Fruit fly (Drosophila melanogaster): ENCODE measurements around the gene CG2444.
A peak's percentile ranks its signal among the peaks of the same experiment; 100 is the strongest.

CG2444 gene

DNA sequence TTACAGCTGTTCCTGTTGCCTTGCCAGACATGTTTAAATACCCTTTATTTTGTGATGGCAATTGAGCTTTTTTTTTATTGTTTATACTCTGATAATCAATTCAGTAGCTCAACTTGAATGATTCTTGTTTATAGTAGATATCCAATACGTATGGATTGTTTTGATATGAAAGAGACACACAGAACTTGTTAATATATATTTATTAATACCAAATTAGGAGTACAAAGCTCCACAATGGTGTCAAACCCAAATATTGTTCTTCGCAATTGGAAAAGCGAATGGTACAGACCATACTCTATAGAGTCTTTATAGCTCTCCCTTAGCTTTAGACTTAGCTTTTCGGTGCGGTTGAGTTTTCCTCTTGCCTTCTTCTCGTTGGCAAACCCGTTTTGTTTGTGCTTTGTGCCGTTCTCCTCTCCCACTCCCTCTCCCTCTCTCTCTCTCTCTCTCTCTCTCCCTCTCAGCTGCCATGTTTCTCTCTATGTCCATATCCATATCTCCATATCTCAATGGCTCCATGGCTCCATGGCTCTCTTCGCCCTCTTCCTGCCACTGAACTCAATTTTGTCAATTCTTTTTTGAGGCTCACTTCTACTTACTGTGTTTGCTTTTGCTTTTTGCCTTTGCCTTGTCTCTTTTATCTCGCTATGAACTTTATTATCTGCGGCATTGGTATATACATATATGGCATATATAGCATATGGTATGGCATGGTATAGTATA lies 19.0 kb downstream of the CG2444 start:
- TF ChIP-seq Gug (GFP tag; IDR thresholded peaks at IDR 0.05): no peak
- peak; percentile 68 for TF ChIP-seq vri (GFP tag; optimal IDR thresholded peaks at IDR 0.05)
- TF ChIP-seq CG11762 (GFP tag; optimal IDR thresholded peaks at IDR 0.05; ENCODE audit: insufficient read depth): peak; percentile 56
- TF ChIP-seq CG6792 (GFP tag; optimal IDR thresholded peaks at IDR 0.05): peak; percentile 79
- TF ChIP-seq CG8632 (GFP tag; optimal IDR thresholded peaks at IDR 0.05): peak; percentile 71
- TF ChIP-seq CG6276 (GFP tag; optimal IDR thresholded peaks at IDR 0.05): peak; percentile 49
- TF ChIP-seq CG4318 (GFP tag; optimal IDR thresholded peaks at IDR 0.05): peak; percentile 43
- TF ChIP-seq spab (GFP tag; optimal IDR thresholded peaks at IDR 0.05): peak; percentile 81
- TF ChIP-seq CG15336 (GFP tag; IDR thresholded peaks at IDR 0.05): peak; percentile 62; the same call in 1 of the 2 replicates
- TF ChIP-seq OdsH (GFP tag; optimal IDR thresholded peaks at IDR 0.05): peak; percentile 82
- peak; percentile 65 for TF ChIP-seq CG8319 (GFP tag; optimal IDR thresholded peaks at IDR 0.05)
- TF ChIP-seq Lpt (GFP tag; optimal IDR thresholded peaks at IDR 0.05): peak; percentile 67
- peak; percentile 87 for TF ChIP-seq CG6808 (GFP tag; optimal IDR thresholded peaks at IDR 0.05)
- TF ChIP-seq Hr39 (GFP tag; optimal IDR thresholded peaks at IDR 0.05): peak; percentile 67
- peak; percentile 60 for TF ChIP-seq CG9139 (GFP tag; optimal IDR thresholded peaks at IDR 0.05)
- TF ChIP-seq eg (GFP tag; IDR thresholded peaks at IDR 0.05): no peak
- peak; percentile 70 for TF ChIP-seq Sox102F (GFP tag; optimal IDR thresholded peaks at IDR 0.05)
- peak; percentile 55 for TF ChIP-seq CG11902 (GFP tag; optimal IDR thresholded peaks at IDR 0.05)
- no peak for TF ChIP-seq dac (GFP tag; optimal IDR thresholded peaks at IDR 0.05)
- no peak for TF ChIP-seq CG11294 (GFP tag; IDR thresholded peaks at IDR 0.05)
- TF ChIP-seq Met (GFP tag; optimal IDR thresholded peaks at IDR 0.05): no peak
- TF ChIP-seq Blimp-1 (GFP tag; optimal IDR thresholded peaks at IDR 0.05): peak; percentile 29
- TF ChIP-seq Sox14 (GFP tag; optimal IDR thresholded peaks at IDR 0.05): peak; percentile 66
- peak; percentile 52 for TF ChIP-seq CG1621 (tag; optimal IDR thresholded peaks at IDR 0.05)
- peak; percentile 87 for TF ChIP-seq CG3032 (tag; optimal IDR thresholded peaks at IDR 0.05)
- TF ChIP-seq esn (GFP tag; optimal IDR thresholded peaks at IDR 0.05): peak; percentile 86
- peak; percentile 91 for TF ChIP-seq Eip78C (GFP tag)
- no peak for TF ChIP-seq Hr38 (GFP tag; optimal IDR thresholded peaks at IDR 0.05)
- peak; percentile 76 for TF ChIP-seq CG32006 (GFP tag; optimal IDR thresholded peaks at IDR 0.05)
- TF ChIP-seq topi (GFP tag; optimal IDR thresholded peaks at IDR 0.05): peak; percentile 83
- TF ChIP-seq CG16779 (tag; optimal IDR thresholded peaks at IDR 0.05): peak; percentile 55
- TF ChIP-seq acj6 (GFP tag; optimal IDR thresholded peaks at IDR 0.05): peak; percentile 81
- TF ChIP-seq ss (GFP tag; optimal IDR thresholded peaks at IDR 0.05): peak; percentile 64 to 89
- TF ChIP-seq Sox15 (GFP tag; optimal IDR thresholded peaks at IDR 0.05): peak; percentile 54
- TF ChIP-seq Eip93F (GFP tag; optimal IDR thresholded peaks at IDR 0.05): peak; percentile 59
- peak; percentile 77 for TF ChIP-seq lz (GFP tag; optimal IDR thresholded peaks at IDR 0.05)
- TF ChIP-seq CG6163 (GFP tag; IDR thresholded peaks at IDR 0.05): peak; percentile 53; the same call in 1 of the 3 replicates
- peak; percentile 78 for TF ChIP-seq pdm3 (GFP tag; optimal IDR thresholded peaks at IDR 0.05)
- peak; percentile 83 for TF ChIP-seq achi (GFP tag; optimal IDR thresholded peaks at IDR 0.05)
- TF ChIP-seq fkh (GFP tag; optimal IDR thresholded peaks at IDR 0.05): peak; percentile 94
- peak; percentile 87 for TF ChIP-seq Ets96B (tag; optimal IDR thresholded peaks at IDR 0.05)
- TF ChIP-seq salr (GFP tag; optimal IDR thresholded peaks at IDR 0.05): peak; percentile 48 to 72
- TF ChIP-seq CG6854 (GFP tag; optimal IDR thresholded peaks at IDR 0.05): peak; percentile 31
- TF ChIP-seq fd85E (GFP tag; optimal IDR thresholded peaks at IDR 0.05): no peak
- TF ChIP-seq Eip75B (GFP tag; optimal IDR thresholded peaks at IDR 0.05): peak; percentile 69
- peak; percentile 87 for TF ChIP-seq fd59A (GFP tag; optimal IDR thresholded peaks at IDR 0.05)
- TF ChIP-seq Hr4 (GFP tag; optimal IDR thresholded peaks at IDR 0.05): peak; percentile 22
- TF ChIP-seq net (GFP tag; optimal IDR thresholded peaks at IDR 0.05): peak; percentile 59
- peak; percentile 81 for TF ChIP-seq CG34406 (GFP tag; optimal IDR thresholded peaks at IDR 0.05)
- TF ChIP-seq CG8119 (GFP tag; IDR thresholded peaks at IDR 0.05): peak; percentile 76
- peak; percentile 59 for TF ChIP-seq Ets21C (GFP tag; optimal IDR thresholded peaks at IDR 0.05)
